Worm (Caenorhabditis elegans) whole organism, L4 larva: ENCODE results near the gene rpl-15.

Experiments used
- daf-8 ChIP-seq: fragments of 200-800 bp; sonication (Bioruptor generic); IDR thresholded peaks from 2 replicates; pipeline ENCODE4 v1.3.6; 2022; ENCODE audit warnings: missing genetic modification characterization, missing compliant biosample characterization
- lin-13 ChIP-seq: fragments of 150-350 bp; optimal IDR thresholded peaks from 2 replicates; lab custom pipeline; 2014; ENCODE audit warnings: missing biosample characterization, missing genetic modification reagents, missing genetic modification characterization

DNA sequence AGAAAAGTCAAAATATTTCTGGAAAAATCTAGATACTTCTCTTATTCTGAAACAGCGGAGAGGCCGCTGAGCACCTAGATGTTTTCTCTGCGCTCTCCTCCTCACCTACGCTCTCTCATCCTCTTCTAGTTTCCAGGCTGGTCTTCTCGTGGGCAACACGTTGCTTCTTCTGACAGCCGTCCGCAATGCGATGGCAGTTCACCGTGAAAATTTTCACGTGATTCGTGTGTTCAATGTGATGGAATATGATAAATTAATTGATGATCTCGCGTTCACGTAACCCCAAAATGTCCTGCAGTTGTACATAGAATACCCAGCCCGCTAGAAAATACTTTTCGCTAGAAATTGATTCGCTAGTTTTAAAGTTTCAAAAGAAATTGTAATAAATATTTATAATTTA lies 20.8 kb downstream of the rpl-15 start:
- TF ChIP-seq daf-8 (GFP tag; lab: Robert Waterston, UW) (no peak), lin-13 (GFP tag; lab: Kevin White, UChicago) (no peak)
